Fruit fly (Drosophila melanogaster) whole organism, prepupa: ENCODE measurements around the gene Taf9.
A peak's percentile ranks its signal among the peaks of the same experiment; 100 is the strongest.

ENCODE experiments used
- CG10631 ChIP-seq: fragments of 200-800 bp; sonication (Bioruptor generic); optimal IDR thresholded peaks from 2 replicates; lab custom pipeline; 2016; ENCODE audit warnings: missing biosample characterization, missing genetic modification characterization
- CG10669 ChIP-seq: fragments of 200-800 bp; sonication (Bioruptor generic); optimal IDR thresholded peaks from 3 replicates; lab custom pipeline; 2018; ENCODE audit warnings: missing biosample characterization, mild to moderate bottlenecking, missing genetic modification characterization, moderate library complexity
- CG15336 ChIP-seq: fragments of 200-800 bp; sonication (Bioruptor generic); IDR thresholded peaks from 2 replicates; pipeline ENCODE4 v1.3.6; 2022; ENCODE audit warnings: missing biosample characterization, missing genetic modification characterization
- CG1621 ChIP-seq: fragments of 200-800 bp; sonication (Bioruptor generic); optimal IDR thresholded peaks from 3 replicates; lab custom pipeline; 2018; ENCODE audit warnings: missing biosample characterization, mild to moderate bottlenecking, missing genetic modification characterization
- CG16779 ChIP-seq: fragments of 200-800 bp; sonication (Bioruptor generic); optimal IDR thresholded peaks from 3 replicates; lab custom pipeline; 2017; ENCODE audit warnings: missing biosample characterization, mild to moderate bottlenecking, missing genetic modification characterization
- CG3032 ChIP-seq: fragments of 200-800 bp; optimal IDR thresholded peaks from 2 replicates; lab custom pipeline; 2019; ENCODE audit warnings: missing biosample characterization, mild to moderate bottlenecking, missing genetic modification characterization, moderate library complexity
- CG31627 ChIP-seq: fragments of 200-800 bp; sonication (Bioruptor generic); optimal IDR thresholded peaks from 3 replicates; lab custom pipeline; 2016; ENCODE audit warnings: missing biosample characterization, missing genetic modification characterization
- CG32006 ChIP-seq: fragments of 200-800 bp; sonication (Bioruptor generic); optimal IDR thresholded peaks from 3 replicates; lab custom pipeline; 2017; ENCODE audit warnings: missing biosample characterization, mild to moderate bottlenecking, missing genetic modification characterization
- CG3919 ChIP-seq: fragments of 200-800 bp; sonication (Bioruptor generic); optimal IDR thresholded peaks from 3 replicates; lab custom pipeline; 2016; ENCODE audit warnings: missing biosample characterization, missing genetic modification characterization
- CG4318 ChIP-seq: fragments of 200-800 bp; sonication (Bioruptor generic); optimal IDR thresholded peaks from 3 replicates; lab custom pipeline; 2017; ENCODE audit warnings: missing biosample characterization, mild to moderate bottlenecking, missing genetic modification characterization
- CG6163 ChIP-seq: fragments of 200-800 bp; sonication (Bioruptor generic); IDR thresholded peaks from 3 replicates; pipeline ENCODE4 v1.3.6; 2022; ENCODE audit warnings: missing biosample characterization, missing genetic modification characterization
- CG6276 ChIP-seq: fragments of 200-800 bp; sonication (Bioruptor generic); optimal IDR thresholded peaks from 2 replicates; lab custom pipeline; 2017; ENCODE audit warnings: missing biosample characterization, mild to moderate bottlenecking, missing genetic modification characterization
- CG6792 ChIP-seq: fragments of 200-800 bp; sonication (Bioruptor generic); optimal IDR thresholded peaks from 3 replicates; lab custom pipeline; 2016; ENCODE audit warnings: missing biosample characterization, missing genetic modification characterization
- CG6808 ChIP-seq: fragments of 200-800 bp; sonication (Bioruptor generic); optimal IDR thresholded peaks from 3 replicates; lab custom pipeline; 2017; ENCODE audit warnings: missing biosample characterization, missing genetic modification characterization, mild to moderate bottlenecking, moderate library complexity, missing genetic modification reagents
- CG6854 ChIP-seq: fragments of 200-800 bp; sonication (Bioruptor generic); optimal IDR thresholded peaks from 2 replicates; lab custom pipeline; 2017; ENCODE audit warnings: missing biosample characterization, mild to moderate bottlenecking, missing genetic modification characterization
- CG7368 ChIP-seq: fragments of 200-800 bp; sonication (Bioruptor generic); optimal IDR thresholded peaks from 3 replicates; lab custom pipeline; 2016; ENCODE audit warnings: missing biosample characterization, missing genetic modification characterization
- CG8119 ChIP-seq: fragments of 200-800 bp; sonication (Bioruptor generic); IDR thresholded peaks from 3 replicates; pipeline ENCODE4 v1.3.6; 2022; ENCODE audit warnings: missing biosample characterization, missing genetic modification characterization
- CG8319 ChIP-seq: fragments of 200-800 bp; sonication (Bioruptor generic); optimal IDR thresholded peaks from 3 replicates; lab custom pipeline; 2016; ENCODE audit warnings: missing biosample characterization, missing genetic modification characterization
- CG8632 ChIP-seq: fragments of 200-800 bp; sonication (Bioruptor generic); optimal IDR thresholded peaks from 3 replicates; lab custom pipeline; 2016; ENCODE audit warnings: missing biosample characterization, missing genetic modification characterization
- CG9139 ChIP-seq: fragments of 200-800 bp; sonication (Bioruptor generic); optimal IDR thresholded peaks from 3 replicates; lab custom pipeline; 2017; ENCODE audit warnings: missing biosample characterization, mild to moderate bottlenecking, missing genetic modification characterization
- Eip75B ChIP-seq: fragments of 200-800 bp; sonication (Bioruptor generic); optimal IDR thresholded peaks from 3 replicates; lab custom pipeline; 2016; ENCODE audit warnings: missing biosample characterization, missing genetic modification characterization
- Eip78C ChIP-seq: fragments of 200-800 bp; sonication (Bioruptor generic); peaks from one replicate; lab custom pipeline; 2016; ENCODE audit warnings: missing biosample characterization, missing genetic modification characterization
- Eip93F ChIP-seq: fragments of 200-800 bp; sonication (Bioruptor generic); optimal IDR thresholded peaks from 2 replicates; lab custom pipeline; 2016; ENCODE audit warnings: missing biosample characterization, mild to moderate bottlenecking, missing genetic modification characterization
- Ets96B ChIP-seq: fragments of 200-800 bp; optimal IDR thresholded peaks from 2 replicates; lab custom pipeline; 2019; ENCODE audit warnings: missing biosample characterization, mild to moderate bottlenecking, missing genetic modification characterization, moderate library complexity
- Hr39 ChIP-seq: fragments of 200-800 bp; sonication (Bioruptor generic); optimal IDR thresholded peaks from 2 replicates; lab custom pipeline; 2016; ENCODE audit warnings: missing biosample characterization, missing genetic modification characterization
- Hr4 ChIP-seq: fragments of 200-800 bp; sonication (Bioruptor generic); optimal IDR thresholded peaks from 3 replicates; lab custom pipeline; 2016; ENCODE audit warnings: missing biosample characterization, missing genetic modification characterization
- Lpt ChIP-seq: fragments of 200-800 bp; sonication (Bioruptor generic); optimal IDR thresholded peaks from 3 replicates; lab custom pipeline; 2016; ENCODE audit warnings: missing biosample characterization, missing genetic modification characterization
- Met ChIP-seq: fragments of 200-800 bp; sonication (Bioruptor generic); optimal IDR thresholded peaks from 3 replicates; lab custom pipeline; 2016; ENCODE audit warnings: missing biosample characterization, missing genetic modification characterization
- OdsH ChIP-seq: fragments of 200-800 bp; sonication (Bioruptor generic); optimal IDR thresholded peaks from 3 replicates; lab custom pipeline; 2016; ENCODE audit warnings: missing biosample characterization, missing genetic modification characterization
- Smox ChIP-seq: fragments of 200-800 bp; sonication (Bioruptor generic); optimal IDR thresholded peaks from 3 replicates; lab custom pipeline; 2016; ENCODE audit warnings: missing biosample characterization, missing genetic modification characterization
- Sox102F ChIP-seq: fragments of 200-800 bp; sonication (Bioruptor generic); optimal IDR thresholded peaks from 2 replicates; lab custom pipeline; 2016; ENCODE audit warnings: missing biosample characterization, mild to moderate bottlenecking, missing genetic modification characterization
- Sox14 ChIP-seq: fragments of 200-800 bp; sonication (Bioruptor generic); optimal IDR thresholded peaks from 3 replicates; lab custom pipeline; 2016; ENCODE audit warnings: missing biosample characterization, missing genetic modification characterization
- Sox15 ChIP-seq: fragments of 200-800 bp; sonication (Bioruptor generic); optimal IDR thresholded peaks from 3 replicates; lab custom pipeline; 2016; ENCODE audit warnings: missing biosample characterization, missing genetic modification characterization
- achi ChIP-seq: fragments of 200-800 bp; sonication (Bioruptor generic); optimal IDR thresholded peaks from 3 replicates; lab custom pipeline; 2016; ENCODE audit warnings: missing biosample characterization, missing genetic modification characterization
- acj6 ChIP-seq: fragments of 200-800 bp; sonication (Bioruptor generic); optimal IDR thresholded peaks from 3 replicates; lab custom pipeline; 2016; ENCODE audit warnings: missing biosample characterization, missing genetic modification characterization
- cyc ChIP-seq: fragments of 200-800 bp; sonication (Bioruptor generic); optimal IDR thresholded peaks from 3 replicates; lab custom pipeline; 2016; ENCODE audit warnings: missing biosample characterization, missing genetic modification characterization
- dac ChIP-seq: fragments of 200-800 bp; sonication (Bioruptor generic); optimal IDR thresholded peaks from 2 replicates; lab custom pipeline; 2017; ENCODE audit warnings: missing biosample characterization, mild to moderate bottlenecking, missing genetic modification characterization
- dsx ChIP-seq: fragments of 200-800 bp; optimal IDR thresholded peaks from 3 replicates; lab custom pipeline; 2019; ENCODE audit warnings: missing biosample characterization, mild to moderate bottlenecking, missing genetic modification characterization, moderate library complexity; ENCODE audit not compliant: poor library complexity, severe bottlenecking
- eg ChIP-seq: fragments of 200-800 bp; sonication (Bioruptor generic); IDR thresholded peaks from 3 replicates; pipeline ENCODE4 v1.3.6; 2022; ENCODE audit warnings: missing biosample characterization, missing genetic modification characterization
- esn ChIP-seq: fragments of 200-800 bp; sonication (Bioruptor generic); optimal IDR thresholded peaks from 2 replicates; lab custom pipeline; 2016; ENCODE audit warnings: missing biosample characterization, mild to moderate bottlenecking, missing genetic modification characterization, moderate library complexity
- fd59A ChIP-seq: fragments of 200-800 bp; sonication (Bioruptor generic); optimal IDR thresholded peaks from 2 replicates; lab custom pipeline; 2017; ENCODE audit warnings: missing biosample characterization, mild to moderate bottlenecking, missing genetic modification characterization, missing genetic modification reagents
- fd85E ChIP-seq: fragments of 200-800 bp; sonication (Bioruptor generic); optimal IDR thresholded peaks from 3 replicates; lab custom pipeline; 2016; ENCODE audit warnings: missing biosample characterization, missing genetic modification characterization
- fkh ChIP-seq: fragments of 200-800 bp; sonication (Bioruptor generic); optimal IDR thresholded peaks from 3 replicates; lab custom pipeline; 2017; ENCODE audit warnings: missing biosample characterization, mild to moderate bottlenecking, missing genetic modification characterization, moderate library complexity
- lz ChIP-seq: fragments of 200-800 bp; sonication (Bioruptor generic); optimal IDR thresholded peaks from 3 replicates; lab custom pipeline; 2016; ENCODE audit warnings: missing biosample characterization, missing genetic modification characterization
- net ChIP-seq: fragments of 200-800 bp; sonication (Bioruptor generic); optimal IDR thresholded peaks from 3 replicates; lab custom pipeline; 2016; ENCODE audit warnings: missing biosample characterization, missing genetic modification characterization
- pdm3 ChIP-seq: fragments of 200-800 bp; sonication (Bioruptor generic); optimal IDR thresholded peaks from 3 replicates; lab custom pipeline; 2016; ENCODE audit warnings: missing biosample characterization, missing genetic modification characterization
- salr ChIP-seq, 2 experiments: fragments of 200-800 bp; sonication (Bioruptor generic); optimal IDR thresholded peaks; 3 replicates each; lab custom pipeline; 2016 to 2018; ENCODE audit warnings: missing biosample characterization in 2 of 2, missing genetic modification characterization in 2 of 2, mild to moderate bottlenecking in 1 of 2
- ss ChIP-seq, 2 experiments: fragments of 200-800 bp; sonication (Bioruptor generic); optimal IDR thresholded peaks; 2 replicates in 1 of 2; 3 replicates in 1 of 2; lab custom pipeline; 2017 to 2018; ENCODE audit warnings: mild to moderate bottlenecking in 2 of 2, missing biosample characterization in 2 of 2, missing genetic modification characterization in 2 of 2, moderate library complexity in 1 of 2
- svp ChIP-seq: fragments of 200-800 bp; sonication (Bioruptor generic); peaks from one replicate; lab custom pipeline; 2016; ENCODE audit warnings: missing biosample characterization, missing genetic modification characterization
- topi ChIP-seq: fragments of 200-800 bp; sonication (Bioruptor generic); optimal IDR thresholded peaks from 3 replicates; lab custom pipeline; 2016; ENCODE audit warnings: missing biosample characterization, missing genetic modification characterization
- vri ChIP-seq: fragments of 200-800 bp; sonication (Bioruptor generic); optimal IDR thresholded peaks from 3 replicates; lab custom pipeline; 2016; ENCODE audit warnings: missing biosample characterization, mild to moderate bottlenecking, missing genetic modification characterization

Taf9 gene

dm6 chrX:17879211-17879897 lies 37.4 kb downstream of the Taf9 start:
- TF ChIP-seq CG32006, result peak; percentile 73
- TF ChIP-seq fd85E (GFP tag; lab: Kevin White, UChicago), result no peak
- peak; percentile 72 for TF ChIP-seq Smox (GFP tag; lab: Kevin White, UChicago)
- peak; percentile 69 for TF ChIP-seq CG8632 (GFP tag; lab: Kevin White, UChicago)
- TF ChIP-seq ss (GFP tag; optimal IDR thresholded peaks at IDR 0.05; lab: Kevin White, UChicago), result peak; percentile 60 to 75
- TF ChIP-seq dac (GFP tag; lab: Kevin White, UChicago), result no peak
- TF ChIP-seq Hr39 (GFP tag; lab: Kevin White, UChicago), result peak; percentile 51
- peak in 1 of 2 experiments; percentile 59 for TF ChIP-seq salr (GFP tag; optimal IDR thresholded peaks at IDR 0.05; lab: Kevin White, UChicago)
- TF ChIP-seq vri (GFP tag; lab: Kevin White, UChicago), result peak; percentile 25
- peak; percentile 48 for TF ChIP-seq CG3032 (tag; lab: Kevin White, UChicago)
- peak; percentile 38 for TF ChIP-seq achi
- TF ChIP-seq CG8119 (GFP tag; lab: Robert Waterston, UW), result peak; percentile 55; the same call in 2 of the 3 replicates
- TF ChIP-seq CG6163 (GFP tag; lab: Robert Waterston, UW), result peak; percentile 58
- TF ChIP-seq dsx, result peak; percentile 27
- TF ChIP-seq Sox14 (GFP tag; lab: Kevin White, UChicago), result peak; percentile 5
- peak; percentile 72 for TF ChIP-seq Sox102F
- TF ChIP-seq esn (GFP tag; lab: Kevin White, UChicago), result peak; percentile 72
- no peak for TF ChIP-seq CG8319
- TF ChIP-seq cyc (GFP tag; lab: Kevin White, UChicago), result peak; percentile 52
- peak; percentile 58 for TF ChIP-seq acj6 (GFP tag; lab: Kevin White, UChicago)
- peak; percentile 54 for TF ChIP-seq CG1621
- TF ChIP-seq CG15336 (GFP tag; lab: Robert Waterston, UW), result peak; percentile 64; the same call in 1 of the 2 replicates
- peak; percentile 75 for TF ChIP-seq Met
- TF ChIP-seq CG4318 (GFP tag; lab: Kevin White, UChicago), result peak; percentile 42
- peak; percentile 53 for TF ChIP-seq Hr4 (GFP tag; lab: Kevin White, UChicago)
- peak; percentile 5 for TF ChIP-seq CG6276 (GFP tag; lab: Kevin White, UChicago)
- TF ChIP-seq CG6854 (GFP tag; lab: Kevin White, UChicago), result no peak
- TF ChIP-seq net (GFP tag; lab: Kevin White, UChicago), result peak; percentile 33
- TF ChIP-seq lz (GFP tag; lab: Kevin White, UChicago), result peak; percentile 52
- TF ChIP-seq CG9139, result peak; percentile 57
- no peak for TF ChIP-seq Sox15
- peak; percentile 65 for TF ChIP-seq CG6808 (GFP tag; lab: Kevin White, UChicago)
- TF ChIP-seq Lpt (GFP tag; lab: Kevin White, UChicago), result peak; percentile 22
- peak; percentile 7 for TF ChIP-seq fd59A (GFP tag; lab: Kevin White, UChicago)
- peak; percentile 38 for TF ChIP-seq CG31627 (GFP tag; lab: Kevin White, UChicago)
- TF ChIP-seq CG7368 (GFP tag; lab: Kevin White, UChicago), result peak; percentile 20
- TF ChIP-seq CG3919, result peak; percentile 61
- TF ChIP-seq CG10669 (GFP tag; lab: Kevin White, UChicago), result peak; percentile 59
- TF ChIP-seq pdm3 (GFP tag; lab: Kevin White, UChicago), result peak; percentile 52
- no peak for TF ChIP-seq fkh (GFP tag; lab: Kevin White, UChicago)
- peak; percentile 58 for TF ChIP-seq OdsH (GFP tag; lab: Kevin White, UChicago)
- peak; percentile 12 for TF ChIP-seq Eip75B (GFP tag; lab: Kevin White, UChicago)
- TF ChIP-seq CG10631, result peak; percentile 63
- TF ChIP-seq CG16779 (tag; lab: Kevin White, UChicago), result no peak
- peak; percentile 66 for TF ChIP-seq CG6792 (GFP tag; lab: Kevin White, UChicago)
- peak; percentile 77 for TF ChIP-seq Eip93F (GFP tag; lab: Kevin White, UChicago)
- peak; percentile 41 for TF ChIP-seq Ets96B (tag; lab: Kevin White, UChicago)
- peak; percentile 91 for TF ChIP-seq Eip78C (GFP tag; lab: Kevin White, UChicago)
- peak; percentile 43; the same call in 1 of the 3 replicates for TF ChIP-seq eg
- peak; percentile 68 for TF ChIP-seq topi (GFP tag; lab: Kevin White, UChicago)
- peak; percentile 69 for TF ChIP-seq svp (GFP tag; lab: Kevin White, UChicago)
